Fruit fly (Drosophila melanogaster) whole organism, wandering third instar larva: ENCODE measurements around the gene Cyp6d4.
A peak's percentile ranks its signal among the peaks of the same experiment; 100 is the strongest.

Experiments used
- Abd-B ChIP-seq: fragments of >200 bp; optimal IDR thresholded peaks from 2 replicates; lab custom pipeline; 2017; ENCODE audit warnings: missing biosample characterization, missing genetic modification characterization
- CG32264 ChIP-seq: fragments of 200-800 bp; sonication (Bioruptor generic); optimal IDR thresholded peaks from 2 replicates; lab custom pipeline; 2016; ENCODE audit warnings: missing biosample characterization, missing genetic modification characterization
- CG9705 ChIP-seq: fragments of 200-800 bp; sonication (Bioruptor generic); optimal IDR thresholded peaks from 2 replicates; lab custom pipeline; 2018; ENCODE audit warnings: missing biosample characterization, mild to moderate bottlenecking, missing genetic modification characterization
- CrebA ChIP-seq: fragments of 200-800 bp; sonication (Bioruptor generic); optimal IDR thresholded peaks from 2 replicates; lab custom pipeline; 2016; ENCODE audit warnings: missing biosample characterization, mild to moderate bottlenecking, missing genetic modification characterization, borderline replicate concordance
- Dfd ChIP-seq: fragments of >200 bp; optimal IDR thresholded peaks from 2 replicates; lab custom pipeline; 2017; ENCODE audit warnings: missing biosample characterization, missing genetic modification characterization
- Dif ChIP-seq: fragments of 200-275, 200-300 bp; sonication (Bioruptor generic); optimal IDR thresholded peaks from 2 replicates; lab custom pipeline; 2018; ENCODE audit warnings: missing biosample characterization, missing genetic modification characterization; ENCODE audit not compliant: partially characterized antibody
- GATAd ChIP-seq: sonication (Bioruptor generic); optimal IDR thresholded peaks from 2 replicates; lab custom pipeline; 2016; ENCODE audit warnings: missing biosample characterization, missing genetic modification characterization
- HLH106 ChIP-seq: fragments of 200-800 bp; optimal IDR thresholded peaks from 3 replicates; lab custom pipeline; 2019; ENCODE audit warnings: missing biosample characterization, mild to moderate bottlenecking, missing genetic modification characterization, moderate library complexity
- Hnf4 ChIP-seq: fragments of 200-800 bp; sonication (Bioruptor generic); optimal IDR thresholded peaks from 2 replicates; lab custom pipeline; 2016; ENCODE audit warnings: missing biosample characterization, mild to moderate bottlenecking, missing genetic modification characterization
- Hr78 ChIP-seq: fragments of >200 bp; optimal IDR thresholded peaks from 2 replicates; lab custom pipeline; 2017; ENCODE audit warnings: missing biosample characterization, missing genetic modification characterization
- Hr83 ChIP-seq: fragments of 200-300 bp; sonication (Bioruptor generic); optimal IDR thresholded peaks from 2 replicates; lab custom pipeline; 2016; ENCODE audit warnings: missing biosample characterization, mild to moderate bottlenecking, missing genetic modification characterization, moderate library complexity; ENCODE audit not compliant: poor library complexity, severe bottlenecking
- Jra ChIP-seq: sonication (Bioruptor generic); optimal IDR thresholded peaks from 2 replicates; lab custom pipeline; 2016; ENCODE audit warnings: missing biosample characterization, missing genetic modification characterization
- Mio ChIP-seq: sonication (Bioruptor generic); optimal IDR thresholded peaks from 2 replicates; lab custom pipeline; 2016; ENCODE audit warnings: missing biosample characterization, missing genetic modification characterization
- Myc ChIP-seq: fragments of >200 bp; optimal IDR thresholded peaks from 2 replicates; lab custom pipeline; 2017
- N ChIP-seq: fragments of >200 bp; optimal IDR thresholded peaks from 2 replicates; lab custom pipeline; 2018; ENCODE audit warnings: missing biosample characterization, missing external identifiers, missing genetic modification characterization
- OdsH ChIP-seq: fragments of 200-800 bp; sonication (Bioruptor generic); optimal IDR thresholded peaks from 2 replicates; lab custom pipeline; 2016; ENCODE audit warnings: missing biosample characterization, mild to moderate bottlenecking, missing genetic modification characterization
- Rel ChIP-seq, 2 experiments: fragments of 200-800 bp; sonication (Bioruptor generic) in 1 of 2; optimal IDR thresholded peaks; 2 replicates in 1 of 2; 3 replicates in 1 of 2; lab custom pipeline; 2016 to 2019; ENCODE audit warnings: mild to moderate bottlenecking in 2 of 2, missing biosample characterization in 2 of 2, missing genetic modification characterization in 2 of 2, moderate library complexity in 1 of 2
- Sp1 ChIP-seq: fragments of 200-800 bp; sonication (Bioruptor generic); optimal IDR thresholded peaks from 3 replicates; lab custom pipeline; 2019; ENCODE audit warnings: missing biosample characterization, mild to moderate bottlenecking, missing genetic modification characterization, moderate library complexity
- Vsx2 ChIP-seq: fragments of 200-300, 225-300 bp; sonication (Bioruptor generic); optimal IDR thresholded peaks from 2 replicates; lab custom pipeline; 2018; ENCODE audit warnings: missing biosample characterization, missing genetic modification characterization; ENCODE audit not compliant: partially characterized antibody
- br ChIP-seq: fragments of 200-800 bp; sonication (Bioruptor generic); optimal IDR thresholded peaks from 2 replicates; lab custom pipeline; 2016; ENCODE audit warnings: missing biosample characterization, missing genetic modification characterization
- brk ChIP-seq: fragments of 200-800 bp; sonication (Bioruptor generic); optimal IDR thresholded peaks from 2 replicates; lab custom pipeline; 2016; ENCODE audit warnings: missing biosample characterization, mild to moderate bottlenecking, missing genetic modification characterization
- dl ChIP-seq, 2 experiments: fragments of 175-275, 200-275 bp in 1 of 2; fragments of 200-275 bp in 1 of 2; sonication (Bioruptor generic); optimal IDR thresholded peaks; lab custom pipeline; 2018; ENCODE audit warnings: mild to moderate bottlenecking in 2 of 2, missing biosample characterization in 2 of 2, missing genetic modification characterization in 2 of 2, moderate library complexity in 2 of 2; ENCODE audit not compliant: partially characterized antibody in 2 of 2, insufficient read depth in 1 of 2
- dmrt93B ChIP-seq: fragments of 200-800 bp; sonication (Bioruptor generic); optimal IDR thresholded peaks from 2 replicates; lab custom pipeline; 2018; ENCODE audit warnings: missing biosample characterization, mild to moderate bottlenecking, missing genetic modification characterization
- dsf ChIP-seq: sonication (Bioruptor generic); optimal IDR thresholded peaks from 2 replicates; lab custom pipeline; 2016; ENCODE audit warnings: missing biosample characterization, missing genetic modification characterization, borderline replicate concordance
- ey ChIP-seq: fragments of 200-800 bp; sonication (Bioruptor generic); optimal IDR thresholded peaks from 2 replicates; lab custom pipeline; 2016; ENCODE audit warnings: missing biosample characterization, missing genetic modification characterization
- foxo ChIP-seq, 2 experiments: fragments of 200-800 bp; sonication (Bioruptor generic); optimal IDR thresholded peaks; 2 replicates in 1 of 2; 3 replicates in 1 of 2; lab custom pipeline; 2016 to 2017; ENCODE audit warnings: missing biosample characterization in 2 of 2, missing genetic modification characterization in 2 of 2
- fru ChIP-seq: fragments of 200-800 bp; sonication (Bioruptor generic); optimal IDR thresholded peaks from 3 replicates; lab custom pipeline; 2016; ENCODE audit warnings: missing biosample characterization, mild to moderate bottlenecking, missing genetic modification characterization
- h ChIP-seq: fragments of 200-800 bp; sonication (Bioruptor generic); optimal IDR thresholded peaks from 3 replicates; lab custom pipeline; 2016; ENCODE audit warnings: missing biosample characterization, mild to moderate bottlenecking, missing genetic modification characterization
- jim ChIP-seq: fragments of 175-275, 200-325 bp; sonication (Bioruptor generic); optimal IDR thresholded peaks from 2 replicates; lab custom pipeline; 2016; ENCODE audit warnings: missing biosample characterization, mild to moderate bottlenecking, missing genetic modification characterization
- lola ChIP-seq: fragments of >200 bp; optimal IDR thresholded peaks from 2 replicates; lab custom pipeline; 2017; ENCODE audit warnings: missing biosample characterization, missing genetic modification characterization
- pan ChIP-seq: fragments of >200 bp; optimal IDR thresholded peaks from 2 replicates; lab custom pipeline; 2017
- psq ChIP-seq: fragments of 200-800 bp; sonication (Bioruptor generic); optimal IDR thresholded peaks from 3 replicates; lab custom pipeline; 2017; ENCODE audit warnings: missing biosample characterization, mild to moderate bottlenecking, missing genetic modification characterization, moderate library complexity
- rgr ChIP-seq: fragments of 200-800 bp; sonication (Bioruptor generic); optimal IDR thresholded peaks from 3 replicates; lab custom pipeline; 2016; ENCODE audit warnings: missing biosample characterization, mild to moderate bottlenecking, missing genetic modification characterization
- sage ChIP-seq: fragments of 200-800 bp; sonication (Bioruptor generic); optimal IDR thresholded peaks from 2 replicates; lab custom pipeline; 2016; ENCODE audit warnings: missing biosample characterization, mild to moderate bottlenecking, missing genetic modification characterization
- sv ChIP-seq: fragments of 200-800 bp; sonication (Bioruptor generic); optimal IDR thresholded peaks from 3 replicates; lab custom pipeline; 2016; ENCODE audit warnings: missing biosample characterization, missing genetic modification characterization
- tai ChIP-seq: sonication (Bioruptor generic); optimal IDR thresholded peaks from 2 replicates; lab custom pipeline; 2016; ENCODE audit warnings: missing biosample characterization, missing genetic modification characterization
- usp ChIP-seq: fragments of >200 bp; optimal IDR thresholded peaks from 2 replicates; lab custom pipeline; 2017; ENCODE audit warnings: missing biosample characterization, missing genetic modification characterization
- woc ChIP-seq: sonication (Bioruptor generic); optimal IDR thresholded peaks from 2 replicates; lab custom pipeline; 2016; ENCODE audit warnings: missing biosample characterization, mild to moderate bottlenecking, missing genetic modification characterization

Gene Cyp6d4

dm6 chr3R:22690311-22690710 lies 7.8 kb upstream of the Cyp6d4 start, which contains the start of the genes wfs1 and Nup133:
TSS of gene wfs1 (minus strand) at chr3R:22690380.
TSS of gene Nup133 (plus strand) at chr3R:22690607.
- no peak for TF ChIP-seq Jra (GFP tag; lab: Kevin White, UChicago)
- no peak for TF ChIP-seq Mio (GFP tag; lab: Kevin White, UChicago)
- no peak for TF ChIP-seq dl (GFP tag; optimal IDR thresholded peaks at IDR 0.05; lab: Kevin White, UChicago; ENCODE audit: insufficient read depth in 1 of 2, partially characterized antibody in 2 of 2)
- TF ChIP-seq N (GFP tag; lab: Kevin White, UChicago) = no peak
- no peak for TF ChIP-seq fru (GFP tag; lab: Kevin White, UChicago)
- no peak for TF ChIP-seq woc (GFP tag; lab: Kevin White, UChicago)
- no peak for TF ChIP-seq Abd-B (GFP tag; lab: Kevin White, UChicago)
- no peak for TF ChIP-seq pan (lab: Kevin White, UChicago)
- no peak for TF ChIP-seq dsf
- TF ChIP-seq Rel (GFP tag; optimal IDR thresholded peaks at IDR 0.05; lab: Kevin White, UChicago) = no peak
- peak; percentile 53 for TF ChIP-seq Rel (tag; optimal IDR thresholded peaks at IDR 0.05; lab: Kevin White, UChicago)
- no peak for TF ChIP-seq dmrt93B
- TF ChIP-seq Dfd (GFP tag; lab: Kevin White, UChicago) = no peak
- TF ChIP-seq sv (GFP tag; lab: Kevin White, UChicago) = peak; percentile 52
- no peak for TF ChIP-seq ey (GFP tag; lab: Kevin White, UChicago)
- no peak for TF ChIP-seq usp (GFP tag; lab: Kevin White, UChicago)
- no peak for TF ChIP-seq h (GFP tag; lab: Kevin White, UChicago)
- no peak for TF ChIP-seq CG32264 (GFP tag; lab: Kevin White, UChicago)
- no peak for TF ChIP-seq Hnf4 (GFP tag; lab: Kevin White, UChicago)
- TF ChIP-seq Hr78 (GFP tag; lab: Kevin White, UChicago) = no peak
- no peak for TF ChIP-seq lola
- TF ChIP-seq Myc (lab: Kevin White, UChicago) = no peak
- TF ChIP-seq jim (GFP tag; lab: Kevin White, UChicago) = no peak
- TF ChIP-seq HLH106 (tag; lab: Kevin White, UChicago) = peak; percentile 89
- TF ChIP-seq tai (GFP tag; lab: Kevin White, UChicago) = no peak
- peak; percentile 79 for TF ChIP-seq Sp1 (GFP tag; lab: Kevin White, UChicago)
- TF ChIP-seq brk (GFP tag; lab: Kevin White, UChicago) = no peak
- no peak for TF ChIP-seq sage
- no peak for TF ChIP-seq Hr83
- no peak for TF ChIP-seq Vsx2
- TF ChIP-seq GATAd (GFP tag; lab: Kevin White, UChicago) = no peak
- no peak for TF ChIP-seq Dif (GFP tag; lab: Kevin White, UChicago)
- TF ChIP-seq br (GFP tag; lab: Kevin White, UChicago) = no peak
- TF ChIP-seq foxo (GFP tag; optimal IDR thresholded peaks at IDR 0.05; lab: Kevin White, UChicago) = peak in 1 of 2 experiments; percentile 76
- TF ChIP-seq rgr (GFP tag; lab: Kevin White, UChicago) = peak; percentile 76
- TF ChIP-seq psq (GFP tag; lab: Kevin White, UChicago) = peak; percentile 67
- peak; percentile 62 for TF ChIP-seq CG9705
- no peak for TF ChIP-seq CrebA
- peak; percentile 63 for TF ChIP-seq OdsH

- TF ChIP-seq Rel (GFP tag; optimal IDR thresholded peaks at IDR 0.05; lab: Kevin White, UChicago) (no peak), Rel (tag; optimal IDR thresholded peaks at IDR 0.05; lab: Kevin White, UChicago) (no peak), CrebA (no peak), tai (GFP tag; lab: Kevin White, UChicago) (no peak), Hnf4 (GFP tag; lab: Kevin White, UChicago) (no peak), N (GFP tag; lab: Kevin White, UChicago) (no peak), HLH106 (tag; lab: Kevin White, UChicago) (no peak), Jra (GFP tag; lab: Kevin White, UChicago) (no peak), Sp1 (GFP tag; lab: Kevin White, UChicago) (no peak), Vsx2 (no peak), sv (GFP tag; lab: Kevin White, UChicago) (no peak), dl (GFP tag; optimal IDR thresholded peaks at IDR 0.05; lab: Kevin White, UChicago; ENCODE audit: insufficient read depth in 1 of 2, partially characterized antibody in 2 of 2) (no peak), sage (no peak), foxo (GFP tag; optimal IDR thresholded peaks at IDR 0.05; lab: Kevin White, UChicago) (no peak)
Observed at dm6 chr3R:22694659-22695058, 3.5 kb upstream of the Cyp6d4 start, which contains the start of gene cd. TSS of gene cd (plus strand) at chr3R:22694959.
